Worm (Caenorhabditis elegans): Measurements from ENCODE around the gene gly-12.

DNA sequence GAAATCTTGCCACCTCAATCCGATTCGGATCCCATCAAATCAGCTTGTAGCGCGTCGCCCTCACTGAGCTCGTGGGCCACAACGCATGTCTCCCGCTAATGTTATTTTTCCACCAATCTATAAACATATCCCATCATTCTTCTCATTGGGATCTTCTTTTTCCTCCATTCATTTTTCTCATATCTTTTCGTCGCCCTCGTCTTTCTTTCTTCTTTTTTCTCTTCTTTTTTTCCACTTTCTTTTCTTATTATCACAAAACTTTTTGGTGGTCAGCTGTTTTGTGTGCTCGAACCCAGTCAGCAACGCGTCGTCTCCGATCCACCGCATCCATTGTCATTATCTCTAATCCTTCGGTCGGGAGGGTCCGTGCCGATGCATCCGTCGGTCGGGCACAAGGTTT is 38.1 kb downstream of the gly-12 start:
- TF ChIP-seq ceh-16 (tag; optimal IDR thresholded peaks at IDR 0.05) (no peak), lin-39 (tag; optimal IDR thresholded peaks at IDR 0.05) (no peak), snpc-4 (tag; optimal IDR thresholded peaks at IDR 0.05) (no peak), skn-1 (tag; optimal IDR thresholded peaks at IDR 0.05) (no peak), zag-1 (tag; optimal IDR thresholded peaks at IDR 0.05) (no peak), ztf-11 (tag; optimal IDR thresholded peaks at IDR 0.05) (no peak), F13H6.1 (tag; optimal IDR thresholded peaks at IDR 0.05) (peak; percentile 84), unc-62 (GFP tag; optimal IDR thresholded peaks at IDR 0.05) (no peak), lsy-2 (tag; optimal IDR thresholded peaks at IDR 0.05) (peak in 1 of 2 experiments; percentile 38), ama-1 (optimal IDR thresholded peaks at IDR 0.05) (no peak), elt-3 (tag; optimal IDR thresholded peaks at IDR 0.05) (no peak), nhr-11 (tag; optimal IDR thresholded peaks at IDR 0.05) (no peak), peb-1 (tag; optimal IDR thresholded peaks at IDR 0.05) (no peak)
